Fruit fly (Drosophila melanogaster): Measurements from ENCODE around the gene CG31174.

The CG31174 gene

dm6 chr3R:21897565-21897964, 28.3 kb upstream of the CG31174 start (continued):
- peak; percentile 87 for TF ChIP-seq Hr39 (GFP tag; optimal IDR thresholded peaks at IDR 0.05)
- peak; percentile 92 for TF ChIP-seq net (GFP tag; optimal IDR thresholded peaks at IDR 0.05)
- TF ChIP-seq CG11902 (GFP tag; optimal IDR thresholded peaks at IDR 0.05): peak; percentile 81
- TF ChIP-seq spab (GFP tag; optimal IDR thresholded peaks at IDR 0.05): peak; percentile 95
- peak; percentile 95 for TF ChIP-seq achi (GFP tag; optimal IDR thresholded peaks at IDR 0.05)
- TF ChIP-seq Hr4 (GFP tag; optimal IDR thresholded peaks at IDR 0.05): peak; percentile 94
- peak; percentile 98 for TF ChIP-seq CG6163 (GFP tag; IDR thresholded peaks at IDR 0.05)
- peak; percentile 96 for TF ChIP-seq dsx (GFP tag; optimal IDR thresholded peaks at IDR 0.05; ENCODE audit: poor library complexity, severe bottlenecking)
- peak; percentile 96 for TF ChIP-seq eg (GFP tag; IDR thresholded peaks at IDR 0.05)
- peak; percentile 96 for TF ChIP-seq CG32006 (GFP tag; optimal IDR thresholded peaks at IDR 0.05)
- TF ChIP-seq fd85E (GFP tag; optimal IDR thresholded peaks at IDR 0.05): peak; percentile 76
- peak; percentile 91 for TF ChIP-seq CG4318 (GFP tag; optimal IDR thresholded peaks at IDR 0.05)
- peak; percentile 87 for TF ChIP-seq Smox (GFP tag; optimal IDR thresholded peaks at IDR 0.05)
- TF ChIP-seq pdm3 (GFP tag; optimal IDR thresholded peaks at IDR 0.05): peak; percentile 94
- peak; percentile 97 for TF ChIP-seq CG8119 (GFP tag; IDR thresholded peaks at IDR 0.05)
- peak; percentile 96 for TF ChIP-seq CG1621 (tag; optimal IDR thresholded peaks at IDR 0.05)
- TF ChIP-seq CG6808 (GFP tag; optimal IDR thresholded peaks at IDR 0.05): peak; percentile 96
- peak; percentile 63 for TF ChIP-seq Blimp-1 (GFP tag; optimal IDR thresholded peaks at IDR 0.05)
- TF ChIP-seq CG3919 (GFP tag; optimal IDR thresholded peaks at IDR 0.05): peak; percentile 97
- peak; percentile 88 for TF ChIP-seq CG7368 (GFP tag; optimal IDR thresholded peaks at IDR 0.05)
- peak; percentile 82 for TF ChIP-seq CG8319 (GFP tag; optimal IDR thresholded peaks at IDR 0.05)
- peak; percentile 95 for TF ChIP-seq OdsH (GFP tag; optimal IDR thresholded peaks at IDR 0.05)

- no peak for TF ChIP-seq CG11294 (GFP tag; IDR thresholded peaks at IDR 0.05)
- no peak for TF ChIP-seq Hr38 (GFP tag; optimal IDR thresholded peaks at IDR 0.05)
- no peak for TF ChIP-seq Eip75B (GFP tag; optimal IDR thresholded peaks at IDR 0.05)
- TF ChIP-seq CG6792 (GFP tag; optimal IDR thresholded peaks at IDR 0.05): no peak
- TF ChIP-seq vri (GFP tag; optimal IDR thresholded peaks at IDR 0.05): peak; percentile 15
- TF ChIP-seq CG6163 (GFP tag; IDR thresholded peaks at IDR 0.05): peak; percentile 56; the same call in 2 of the 3 replicates
- peak; percentile 73 for TF ChIP-seq eg (GFP tag; IDR thresholded peaks at IDR 0.05)
- no peak for TF ChIP-seq Sox102F (GFP tag; optimal IDR thresholded peaks at IDR 0.05)
- TF ChIP-seq CG3032 (tag; optimal IDR thresholded peaks at IDR 0.05): peak; percentile 24
- TF ChIP-seq CG6276 (GFP tag; optimal IDR thresholded peaks at IDR 0.05): peak; percentile 36
- peak; percentile 4 for TF ChIP-seq Lpt (GFP tag; optimal IDR thresholded peaks at IDR 0.05)
- peak; percentile 72 for TF ChIP-seq esn (GFP tag; optimal IDR thresholded peaks at IDR 0.05)
- TF ChIP-seq fkh (GFP tag; optimal IDR thresholded peaks at IDR 0.05): no peak
- peak; percentile 33 for TF ChIP-seq CG8319 (GFP tag; optimal IDR thresholded peaks at IDR 0.05)
- TF ChIP-seq dac (GFP tag; optimal IDR thresholded peaks at IDR 0.05): no peak
- no peak for TF ChIP-seq Sox15 (GFP tag; optimal IDR thresholded peaks at IDR 0.05)
- TF ChIP-seq Eip78C (GFP tag): peak; percentile 68
- TF ChIP-seq CG4318 (GFP tag; optimal IDR thresholded peaks at IDR 0.05): no peak
- TF ChIP-seq CG6808 (GFP tag; optimal IDR thresholded peaks at IDR 0.05): peak; percentile 55
- peak; percentile 10 for TF ChIP-seq dsx (GFP tag; optimal IDR thresholded peaks at IDR 0.05; ENCODE audit: poor library complexity, severe bottlenecking)
- peak; percentile 3 for TF ChIP-seq CG16779 (tag; optimal IDR thresholded peaks at IDR 0.05)
- TF ChIP-seq CG11762 (GFP tag; optimal IDR thresholded peaks at IDR 0.05; ENCODE audit: insufficient read depth): peak; percentile 8
- TF ChIP-seq CG8119 (GFP tag; IDR thresholded peaks at IDR 0.05): no peak
- TF ChIP-seq Met (GFP tag; optimal IDR thresholded peaks at IDR 0.05): peak; percentile 35
- peak; percentile 74 for TF ChIP-seq svp (GFP tag)
- peak; percentile 36 for TF ChIP-seq Smox (GFP tag; optimal IDR thresholded peaks at IDR 0.05)
- peak; percentile 19 for TF ChIP-seq achi (GFP tag; optimal IDR thresholded peaks at IDR 0.05)
- no peak for TF ChIP-seq fd85E (GFP tag; optimal IDR thresholded peaks at IDR 0.05)
- TF ChIP-seq CG3919 (GFP tag; optimal IDR thresholded peaks at IDR 0.05): peak; percentile 20
- TF ChIP-seq CG34406 (GFP tag; optimal IDR thresholded peaks at IDR 0.05): peak; percentile 21
- TF ChIP-seq CG15336 (GFP tag; IDR thresholded peaks at IDR 0.05): no peak
- no peak for TF ChIP-seq Hr4 (GFP tag; optimal IDR thresholded peaks at IDR 0.05)
- peak; percentile 38 for TF ChIP-seq cyc (GFP tag; optimal IDR thresholded peaks at IDR 0.05)
- TF ChIP-seq salr (GFP tag; optimal IDR thresholded peaks at IDR 0.05): peak in 1 of 2 experiments; percentile 57
- peak; percentile 53 for TF ChIP-seq CG10631 (GFP tag; optimal IDR thresholded peaks at IDR 0.05)
- TF ChIP-seq CG7368 (GFP tag; optimal IDR thresholded peaks at IDR 0.05): peak; percentile 8
- TF ChIP-seq CG1621 (tag; optimal IDR thresholded peaks at IDR 0.05): no peak
- peak; percentile 55 for TF ChIP-seq Blimp-1 (GFP tag; optimal IDR thresholded peaks at IDR 0.05)
These were observed 26.9 kb upstream of the CG31174 start for dm6 chr3R:21895961-21896875.

Data from whole organism, prepupa.